Fruit fly (Drosophila melanogaster) whole organism, embryonic: ENCODE measurements around the gene CG1575.

ENCODE experiments used
- Ada2b ChIP-seq: fragments of 200-800 bp; sonication (Bioruptor generic); IDR thresholded peaks from 2 replicates; pipeline ENCODE4 v1.3.6; 2022; ENCODE audit warnings: missing biosample characterization, missing genetic modification characterization
- Bgb ChIP-seq: fragments of 200-800 bp; sonication (Bioruptor generic); IDR thresholded peaks from 2 replicates; pipeline ENCODE4 v1.3.6; 2022; ENCODE audit warnings: missing biosample characterization, missing genetic modification characterization; ENCODE audit not compliant: partially characterized antibody
- Blimp-1 ChIP-seq: fragments of 200-800 bp; sonication (Bioruptor generic); optimal IDR thresholded peaks from 3 replicates; lab custom pipeline; 2018; ENCODE audit warnings: missing biosample characterization, missing genetic modification characterization, mild to moderate bottlenecking, moderate library complexity, missing genetic modification reagents
- CG10274 ChIP-seq: fragments of 200-800 bp; sonication (Bioruptor generic); optimal IDR thresholded peaks from 3 replicates; lab custom pipeline; 2017; ENCODE audit warnings: missing biosample characterization, mild to moderate bottlenecking, missing genetic modification characterization
- CG10654 ChIP-seq: fragments of 200-800 bp; sonication (Bioruptor generic); optimal IDR thresholded peaks from 2 replicates; lab custom pipeline; 2016; ENCODE audit warnings: missing biosample characterization, missing genetic modification characterization
- CG11504 ChIP-seq: fragments of 200-800 bp; sonication (Bioruptor generic); optimal IDR thresholded peaks from 3 replicates; lab custom pipeline; 2019; ENCODE audit warnings: missing biosample characterization, mild to moderate bottlenecking, missing genetic modification characterization, moderate library complexity
- CG13123 ChIP-seq: fragments of 200-800 bp; sonication (Bioruptor generic); optimal IDR thresholded peaks from 2 replicates; lab custom pipeline; 2016; ENCODE audit warnings: missing biosample characterization, missing genetic modification characterization
- CG13287 ChIP-seq: fragments of 200-800 bp; sonication (Bioruptor generic); IDR thresholded peaks from 2 replicates; pipeline ENCODE4 v1.3.6; 2022; ENCODE audit warnings: missing biosample characterization, missing genetic modification characterization; ENCODE audit not compliant: partially characterized antibody
- CG13894 ChIP-seq: fragments of 200-800 bp; sonication (Bioruptor generic); optimal IDR thresholded peaks from 3 replicates; lab custom pipeline; 2018; ENCODE audit warnings: missing biosample characterization, mild to moderate bottlenecking, missing genetic modification characterization, moderate library complexity
- CG15479 ChIP-seq: fragments of 200-800 bp; sonication (Bioruptor generic); optimal IDR thresholded peaks from 3 replicates; lab custom pipeline; 2019; ENCODE audit warnings: missing biosample characterization, mild to moderate bottlenecking, missing genetic modification characterization, moderate library complexity
- CG2120 ChIP-seq: fragments of 200-800 bp; sonication (Bioruptor generic); optimal IDR thresholded peaks from 3 replicates; lab custom pipeline; 2016; ENCODE audit warnings: missing biosample characterization, missing genetic modification characterization
- CG3281 ChIP-seq: fragments of 200-800 bp; sonication (Bioruptor generic); optimal IDR thresholded peaks from 3 replicates; lab custom pipeline; 2017; ENCODE audit warnings: missing biosample characterization, mild to moderate bottlenecking, missing genetic modification characterization
- CG42726 ChIP-seq: fragments of 200-800 bp; sonication (Bioruptor generic); IDR thresholded peaks from 2 replicates; pipeline ENCODE4 v1.3.6; 2022; ENCODE audit warnings: missing biosample characterization, missing genetic modification characterization; ENCODE audit not compliant: partially characterized antibody
- CG4617 ChIP-seq: fragments of 200-800 bp; sonication (Bioruptor generic); optimal IDR thresholded peaks from 3 replicates; lab custom pipeline; 2016; ENCODE audit warnings: missing biosample characterization, missing genetic modification characterization, borderline replicate concordance
- CG4730 ChIP-seq: fragments of 200-800 bp; sonication (Bioruptor generic); IDR thresholded peaks from 2 replicates; pipeline ENCODE4 v1.3.6; 2022; ENCODE audit warnings: missing biosample characterization, missing genetic modification characterization
- CG4854 ChIP-seq: fragments of 200-800 bp; sonication (Bioruptor generic); optimal IDR thresholded peaks from 2 replicates; lab custom pipeline; 2016; ENCODE audit warnings: missing biosample characterization, missing genetic modification characterization, inconsistent platforms
- CG7357 ChIP-seq: fragments of 200-800 bp; sonication (Bioruptor generic); IDR thresholded peaks from 3 replicates; pipeline ENCODE4 v1.3.6; 2022; ENCODE audit warnings: missing biosample characterization, missing genetic modification characterization
- CG7372 ChIP-seq: fragments of 200-800 bp; sonication (Bioruptor generic); IDR thresholded peaks from 2 replicates; pipeline ENCODE4 v1.3.6; 2022; ENCODE audit warnings: missing biosample characterization, missing genetic modification characterization
- Dek ChIP-seq: fragments of 200-800 bp; sonication (Bioruptor generic); optimal IDR thresholded peaks from 3 replicates; lab custom pipeline; 2019; ENCODE audit warnings: missing biosample characterization, mild to moderate bottlenecking, missing genetic modification characterization, moderate library complexity
- Fer1 ChIP-seq: fragments of 200-800 bp; sonication (Bioruptor generic); optimal IDR thresholded peaks from 2 replicates; lab custom pipeline; 2017; ENCODE audit warnings: missing biosample characterization, mild to moderate bottlenecking, missing genetic modification characterization
- Fer2 ChIP-seq: fragments of 200-800 bp; sonication (Bioruptor generic); optimal IDR thresholded peaks from 2 replicates; lab custom pipeline; 2018; ENCODE audit warnings: missing biosample characterization, mild to moderate bottlenecking, missing genetic modification characterization, moderate library complexity
- Fer3 ChIP-seq: fragments of 200-800 bp; sonication (Bioruptor generic); optimal IDR thresholded peaks from 2 replicates; lab custom pipeline; 2018; ENCODE audit warnings: missing biosample characterization, mild to moderate bottlenecking, missing genetic modification characterization, moderate library complexity
- Hmx ChIP-seq: fragments of 200-800 bp; sonication (Bioruptor generic); optimal IDR thresholded peaks from 2 replicates; lab custom pipeline; 2016; ENCODE audit warnings: missing biosample characterization, missing genetic modification characterization
- Kr ChIP-seq: fragments of 200-800 bp; sonication (Bioruptor generic); optimal IDR thresholded peaks from 2 replicates; lab custom pipeline; 2017; ENCODE audit warnings: missing biosample characterization, mild to moderate bottlenecking, missing genetic modification characterization
- MBD-R2 ChIP-seq: fragments of 200-800 bp; sonication (Bioruptor generic); IDR thresholded peaks from 2 replicates; pipeline ENCODE4 v1.3.6; 2022; ENCODE audit warnings: missing biosample characterization, missing genetic modification characterization
- Med ChIP-seq: fragments of 200-800 bp; sonication (Bioruptor generic); peaks from one replicate; lab custom pipeline; 2016; ENCODE audit warnings: missing biosample characterization, missing genetic modification characterization, mild to moderate bottlenecking, inconsistent platforms, moderate library complexity
- NFAT ChIP-seq: fragments of 200-800 bp; sonication (Bioruptor generic); IDR thresholded peaks from 2 replicates; pipeline ENCODE4 v1.3.6; 2022; ENCODE audit warnings: missing biosample characterization, missing genetic modification characterization
- Neu2 ChIP-seq: fragments of 200-800 bp; sonication (Bioruptor generic); optimal IDR thresholded peaks from 3 replicates; lab custom pipeline; 2016; ENCODE audit warnings: missing biosample characterization, missing genetic modification characterization, borderline replicate concordance
- Scr ChIP-seq: fragments of 200-800 bp; sonication (Bioruptor generic); IDR thresholded peaks from 2 replicates; pipeline ENCODE4 v1.3.6; 2022; ENCODE audit warnings: missing biosample characterization, missing genetic modification characterization; ENCODE audit not compliant: partially characterized antibody
- Sox100B ChIP-seq: fragments of 200-800 bp; sonication (Bioruptor generic); optimal IDR thresholded peaks from 3 replicates; lab custom pipeline; 2018; ENCODE audit warnings: missing biosample characterization, mild to moderate bottlenecking, missing genetic modification characterization
- Sry-δ ChIP-seq: fragments of 200-800 bp; sonication (Bioruptor generic); optimal IDR thresholded peaks from 2 replicates; lab custom pipeline; 2016; ENCODE audit warnings: missing biosample characterization, missing genetic modification characterization
- Stat92E ChIP-seq, 3 experiments: fragments of >200 bp in 2 of 3; fragments of 200-800 bp in 1 of 3; sonication (Bioruptor generic) in 1 of 3; optimal IDR thresholded peaks; 2 replicates each; lab custom pipeline; 2017 to 2019; ENCODE audit warnings: missing biosample characterization in 3 of 3, missing genetic modification characterization in 3 of 3, mild to moderate bottlenecking in 1 of 3, moderate library complexity in 1 of 3
- TFAM ChIP-seq: fragments of 200-800 bp; sonication (Bioruptor generic); optimal IDR thresholded peaks from 2 replicates; lab custom pipeline; 2017; ENCODE audit warnings: missing biosample characterization, missing genetic modification characterization, inconsistent platforms
- Trl ChIP-seq, 3 experiments: fragments of >200 bp in 2 of 3; fragments of 200-800 bp in 1 of 3; sonication (Bioruptor generic) in 1 of 3; optimal IDR thresholded peaks; 2 replicates in 1 of 3; 3 replicates in 2 of 3; lab custom pipeline; 2016 to 2017; ENCODE audit warnings: missing biosample characterization in 1 of 3, missing genetic modification characterization in 1 of 3
- amos ChIP-seq: fragments of 200-800 bp; sonication (Bioruptor generic); IDR thresholded peaks from 2 replicates; pipeline ENCODE4 v1.3.6; 2022; ENCODE audit warnings: missing biosample characterization, missing genetic modification characterization; ENCODE audit not compliant: partially characterized antibody
- ap ChIP-seq: fragments of 200-800 bp; sonication (Bioruptor generic); IDR thresholded peaks from 2 replicates; pipeline ENCODE4 v1.3.6; 2022; ENCODE audit warnings: missing biosample characterization, missing genetic modification characterization
- bsh ChIP-seq, 2 experiments: fragments of 200-800 bp; sonication (Bioruptor generic); optimal IDR thresholded peaks; 2 replicates each; lab custom pipeline; 2017 to 2018; ENCODE audit warnings: mild to moderate bottlenecking in 2 of 2, missing biosample characterization in 2 of 2, missing genetic modification characterization in 2 of 2, moderate library complexity in 1 of 2
- crc ChIP-seq: fragments of 200-800 bp; sonication (Bioruptor generic); optimal IDR thresholded peaks from 2 replicates; lab custom pipeline; 2016; ENCODE audit warnings: missing biosample characterization, missing genetic modification characterization
- croc ChIP-seq: fragments of 200-800 bp; sonication (Bioruptor generic); conservative IDR thresholded peaks from 3 replicates; pipeline ENCODE4 v1.3.6; 2022; ENCODE audit warnings: missing biosample characterization, missing genetic modification characterization
- dati ChIP-seq: fragments of 200-800 bp; sonication (Bioruptor generic); IDR thresholded peaks from 2 replicates; pipeline ENCODE4 v1.3.6; 2022; ENCODE audit warnings: missing biosample characterization, missing genetic modification characterization
- jumu ChIP-seq: fragments of 200-800 bp; sonication (Bioruptor generic); optimal IDR thresholded peaks from 3 replicates; lab custom pipeline; 2016; ENCODE audit warnings: missing biosample characterization, missing genetic modification characterization
- klu ChIP-seq: fragments of 200-800 bp; sonication (Bioruptor generic); IDR thresholded peaks from 2 replicates; pipeline ENCODE4 v1.3.6; 2022; ENCODE audit warnings: missing biosample characterization, missing genetic modification characterization
- nerfin-2 ChIP-seq: fragments of 200-800 bp; sonication (Bioruptor generic); IDR thresholded peaks from 2 replicates; pipeline ENCODE4 v1.3.6; 2022; ENCODE audit warnings: missing biosample characterization, missing genetic modification characterization; ENCODE audit not compliant: partially characterized antibody
- pfk ChIP-seq: fragments of 200-800 bp; sonication (Bioruptor generic); optimal IDR thresholded peaks from 2 replicates; lab custom pipeline; 2018; ENCODE audit warnings: missing biosample characterization, mild to moderate bottlenecking, missing genetic modification characterization, moderate library complexity
- repo ChIP-seq: fragments of 200-800 bp; sonication (Bioruptor generic); optimal IDR thresholded peaks from 2 replicates; lab custom pipeline; 2016; ENCODE audit warnings: missing biosample characterization, missing genetic modification characterization
- scrt ChIP-seq: fragments of 200-800 bp; sonication (Bioruptor generic); optimal IDR thresholded peaks from 2 replicates; lab custom pipeline; 2018; ENCODE audit warnings: missing biosample characterization, mild to moderate bottlenecking, missing genetic modification characterization, moderate library complexity
- tup ChIP-seq: fragments of 200-800 bp; sonication (Bioruptor generic); optimal IDR thresholded peaks from 2 replicates; lab custom pipeline; 2016; ENCODE audit warnings: missing biosample characterization, mild to moderate bottlenecking, missing genetic modification characterization, moderate library complexity
- unpg ChIP-seq: fragments of 200-800 bp; sonication (Bioruptor generic); optimal IDR thresholded peaks from 3 replicates; lab custom pipeline; 2018; ENCODE audit warnings: missing biosample characterization, mild to moderate bottlenecking, missing genetic modification characterization, moderate library complexity
- wdn ChIP-seq: fragments of 200-800 bp; sonication (Bioruptor generic); IDR thresholded peaks from 2 replicates; pipeline ENCODE4 v1.3.6; 2022; ENCODE audit warnings: missing biosample characterization, missing genetic modification characterization

The CG1575 gene

dm6 chrX:8157294-8157693 is 40.5 kb downstream of the CG1575 start, which contains the start of the genes Traf6 and GIIIspla2 (continued):
- TF ChIP-seq tup (GFP tag; lab: Kevin White, UChicago), result peak; percentile 40
- peak; percentile 79 for TF ChIP-seq klu (GFP tag; lab: Robert Waterston, UW)
- peak; percentile 100 for TF ChIP-seq CG7357 (GFP tag; lab: Robert Waterston, UW)
- peak; percentile 74 for TF ChIP-seq CG3281 (GFP tag; lab: Kevin White, UChicago)
- TF ChIP-seq amos (GFP tag; lab: Robert Waterston, UW), result no peak
- TF ChIP-seq Neu2, result no peak
- no peak; the same call in 1 of the 2 replicates for TF ChIP-seq Bgb (GFP tag; lab: Robert Waterston, UW)
- TF ChIP-seq CG7372 (GFP tag; lab: Robert Waterston, UW), result peak; percentile 78
- peak; percentile 53 for TF ChIP-seq Fer2 (tag; lab: Kevin White, UChicago)
- peak; percentile 37 for TF ChIP-seq Sry-δ
- peak; percentile 32 for TF ChIP-seq CG10274
- peak; percentile 50; the same call in 1 of the 2 replicates for TF ChIP-seq NFAT (GFP tag; lab: Robert Waterston, UW)
- TF ChIP-seq croc, result peak; percentile 46; the same call in 2 of the 3 replicates
- TF ChIP-seq jumu, result peak; percentile 74
- no peak for TF ChIP-seq unpg (GFP tag; lab: Kevin White, UChicago)
- peak; percentile 79 for TF ChIP-seq Fer1 (GFP tag; lab: Kevin White, UChicago)
- peak; percentile 41 for TF ChIP-seq CG13123 (GFP tag; lab: Kevin White, UChicago)
- peak; percentile 46 for TF ChIP-seq CG4854 (GFP tag; lab: Kevin White, UChicago)
- TF ChIP-seq Scr (GFP tag; lab: Robert Waterston, UW), result peak; percentile 49
- no peak for TF ChIP-seq CG11504
- TF ChIP-seq CG4617 (GFP tag; lab: Kevin White, UChicago), result peak; percentile 57
- no peak for TF ChIP-seq nerfin-2
- TF ChIP-seq crc, result peak; percentile 23
- TF ChIP-seq Sox100B (GFP tag; lab: Kevin White, UChicago), result no peak
- peak; percentile 44 for TF ChIP-seq CG4730 (GFP tag; lab: Robert Waterston, UW)
- no peak for TF ChIP-seq dati (GFP tag; lab: Robert Waterston, UW)
- TF ChIP-seq Fer3 (tag; lab: Kevin White, UChicago), result peak; percentile 70
- TF ChIP-seq wdn, result peak; percentile 59; the same call in 1 of the 2 replicates
- no peak for TF ChIP-seq CG42726 (GFP tag; lab: Robert Waterston, UW)
- peak; percentile 52 for TF ChIP-seq ap
- TF ChIP-seq repo (GFP tag; lab: Kevin White, UChicago), result peak; percentile 15
- TF ChIP-seq Med (GFP tag; lab: Kevin White, UChicago), result peak; percentile 96
- TF ChIP-seq Kr (GFP tag; lab: Kevin White, UChicago), result no peak
- no peak for TF ChIP-seq Stat92E (GFP tag; optimal IDR thresholded peaks at IDR 0.05; lab: Kevin White, UChicago)
- TF ChIP-seq Trl (optimal IDR thresholded peaks at IDR 0.05; lab: Kevin White, UChicago), result no peak
- TF ChIP-seq Trl (GFP tag; optimal IDR thresholded peaks at IDR 0.05; lab: Kevin White, UChicago), result peak; percentile 64
- no peak for TF ChIP-seq pfk (GFP tag; lab: Kevin White, UChicago)
- peak; percentile 87 for TF ChIP-seq CG2120
- TF ChIP-seq Blimp-1 (GFP tag; lab: Kevin White, UChicago), result no peak
- peak; percentile 95 for TF ChIP-seq MBD-R2
- TF ChIP-seq CG10654, result peak; percentile 55
- peak; percentile 67 for TF ChIP-seq Dek
- TF ChIP-seq Hmx, result no peak
- TF ChIP-seq CG15479 (GFP tag; lab: Kevin White, UChicago), result no peak
- TF ChIP-seq CG13894, result no peak
- TF ChIP-seq Ada2b (GFP tag; lab: Robert Waterston, UW), result peak; percentile 65
- TF ChIP-seq TFAM (GFP tag; lab: Kevin White, UChicago), result no peak
- no peak for TF ChIP-seq scrt (GFP tag; lab: Kevin White, UChicago)
- TF ChIP-seq bsh (GFP tag; optimal IDR thresholded peaks at IDR 0.05; lab: Kevin White, UChicago), result peak in 1 of 2 experiments; percentile 75
- peak; percentile 59 for TF ChIP-seq CG13287 (GFP tag; lab: Robert Waterston, UW)
